Worm (Caenorhabditis elegans): Measurements from ENCODE around the gene C06A1.6.

C06A1.6 gene

DNA sequence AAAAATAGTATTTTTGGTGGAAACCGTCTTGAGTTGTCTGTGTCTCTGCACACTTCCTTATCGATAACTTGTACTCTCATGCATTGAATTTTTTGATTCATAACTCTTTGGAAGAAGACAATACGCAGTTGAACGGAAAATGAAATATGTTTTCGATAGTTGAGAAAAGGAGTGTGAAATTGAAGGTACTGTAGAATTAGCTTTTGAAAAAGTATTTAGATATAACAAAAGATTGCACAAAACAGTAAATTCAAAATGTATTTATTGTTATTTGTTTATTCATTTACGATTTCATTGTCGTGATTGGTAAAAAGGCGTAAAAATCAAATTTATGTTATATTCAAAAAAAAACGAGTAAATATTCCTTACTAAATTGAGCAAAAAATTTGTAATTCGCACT is 32.0 kb upstream of the C06A1.6 start, which contains the start of gene C14A4.7:
Gene C14A4.7, minus strand, starts transcription at position 101 of the 400 bp plus-strand sequence.
- TF ChIP-seq ceh-27 (GFP tag; optimal IDR thresholded peaks at IDR 0.05) (no peak), lin-35 (GFP tag; optimal IDR thresholded peaks at IDR 0.05) (no peak), snpc-1.3 (tag; optimal IDR thresholded peaks at IDR 0.05; ENCODE audit: insufficient read depth) (no peak), aptf-2 (GFP tag; conservative IDR thresholded peaks at IDR 0.05) (no peak), chd-7 (tag; optimal IDR thresholded peaks at IDR 0.05) (no peak), let-607 (tag; optimal IDR thresholded peaks at IDR 0.05) (no peak), nhr-80 (tag; optimal IDR thresholded peaks at IDR 0.05) (peak; percentile 23)

DNA sequence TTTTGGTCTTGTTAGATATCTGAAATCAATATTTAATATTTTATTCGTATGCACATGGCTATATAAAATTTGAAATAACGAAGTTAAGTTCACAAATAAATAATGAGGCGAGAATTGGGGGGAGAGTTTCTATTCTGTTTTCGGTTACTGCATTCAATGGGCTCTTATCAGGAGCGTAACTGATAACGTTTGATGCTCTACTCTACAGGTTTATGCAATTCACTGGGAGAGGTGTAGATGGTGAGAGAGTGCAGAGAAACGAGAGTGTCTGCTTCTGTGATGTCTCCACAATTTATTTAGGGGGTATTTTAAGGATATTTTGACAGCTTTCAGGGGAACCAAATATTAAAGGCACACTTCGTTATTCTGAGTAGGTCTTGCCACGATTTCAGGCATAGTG is 30.3 kb upstream of the C06A1.6 start, which contains the start of gene C14A4.6:
Gene C14A4.6, minus strand, starts transcription at position 19 of the 400 bp plus-strand sequence.
- 0 out of 2 replicates have a peak, but pooled peaks have one; percentile 28 for TF ChIP-seq dox-1 (GFP tag; IDR thresholded peaks at IDR 0.05)
- peak; percentile 72 for TF ChIP-seq nhr-80 (tag; optimal IDR thresholded peaks at IDR 0.05)
- no peak for TF ChIP-seq K12H6.12 (tag; optimal IDR thresholded peaks at IDR 0.05)
- TF ChIP-seq ztf-26 (tag; optimal IDR thresholded peaks at IDR 0.05), result no peak
- TF ChIP-seq let-526 (GFP tag; IDR thresholded peaks at IDR 0.05), result no peak
- TF ChIP-seq Y53F4B.3 (GFP tag; IDR thresholded peaks at IDR 0.05), result no peak
- no peak for TF ChIP-seq egl-18 (GFP tag; IDR thresholded peaks at IDR 0.05)
- TF ChIP-seq lag-1 (GFP tag; IDR thresholded peaks at IDR 0.05), result no peak

DNA sequence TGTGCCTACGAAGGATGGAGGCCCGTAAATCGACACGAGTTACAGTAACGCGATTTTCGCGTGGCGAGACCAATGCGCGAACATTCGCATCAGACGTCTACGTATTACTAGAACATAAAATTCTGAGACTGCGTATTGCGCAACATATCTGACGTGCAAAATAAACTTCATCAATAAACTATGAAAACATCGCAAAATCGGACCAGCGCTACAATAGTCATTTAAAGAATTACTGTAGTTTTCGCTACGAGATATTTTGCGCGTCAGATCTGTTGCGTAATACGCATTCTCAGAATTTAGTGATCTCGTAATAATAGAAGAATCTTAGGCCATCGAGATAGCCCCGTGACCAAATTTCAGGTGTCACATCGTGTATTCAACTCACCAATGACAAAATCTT is 29.8 kb upstream of the C06A1.6 start:
- no peak for TF ChIP-seq aptf-3 (GFP tag; IDR thresholded peaks at IDR 0.05)
- no peak for TF ChIP-seq ceh-79 (tag; optimal IDR thresholded peaks at IDR 0.05)
- no peak for TF ChIP-seq Y53F4B.3 (GFP tag; IDR thresholded peaks at IDR 0.05)
- TF ChIP-seq madf-10 (tag; optimal IDR thresholded peaks at IDR 0.05), result no peak
- no peak for TF ChIP-seq ztf-6 (GFP tag; IDR thresholded peaks at IDR 0.05)
- TF ChIP-seq B0019.2 (GFP tag; conservative IDR thresholded peaks at IDR 0.05), result no peak
- no peak for TF ChIP-seq F37B4.10 (GFP tag; IDR thresholded peaks at IDR 0.05)
- TF ChIP-seq B0336.3 (GFP tag; IDR thresholded peaks at IDR 0.05), result no peak
- no peak for TF ChIP-seq Y79H2A.3 (GFP tag; conservative IDR thresholded peaks at IDR 0.05)
- no peak for TF ChIP-seq ceh-100 (GFP tag; IDR thresholded peaks at IDR 0.05)
- no peak for TF ChIP-seq atf-7 (tag; optimal IDR thresholded peaks at IDR 0.05)
- TF ChIP-seq mxl-1 (tag; optimal IDR thresholded peaks at IDR 0.05), result no peak
- TF ChIP-seq xnd-1 (tag; optimal IDR thresholded peaks at IDR 0.05), result no peak
- TF ChIP-seq snpc-1.1 (tag; optimal IDR thresholded peaks at IDR 0.05; ENCODE audit: insufficient read depth), result no peak
- no peak for TF ChIP-seq lir-1 (GFP tag; conservative IDR thresholded peaks at IDR 0.05)
- no peak for TF ChIP-seq F55B11.4 (tag; optimal IDR thresholded peaks at IDR 0.05; ENCODE audit: borderline replicate concordance, insufficient read depth)
- TF ChIP-seq gei-17 (GFP tag; optimal IDR thresholded peaks at IDR 0.05), result no peak
- TF ChIP-seq die-1 (tag; optimal IDR thresholded peaks at IDR 0.05), result no peak
- no peak for TF ChIP-seq hlh-26 (GFP tag; conservative IDR thresholded peaks at IDR 0.05)
- no peak for TF ChIP-seq mes-4 (tag; optimal IDR thresholded peaks at IDR 0.05)

DNA sequence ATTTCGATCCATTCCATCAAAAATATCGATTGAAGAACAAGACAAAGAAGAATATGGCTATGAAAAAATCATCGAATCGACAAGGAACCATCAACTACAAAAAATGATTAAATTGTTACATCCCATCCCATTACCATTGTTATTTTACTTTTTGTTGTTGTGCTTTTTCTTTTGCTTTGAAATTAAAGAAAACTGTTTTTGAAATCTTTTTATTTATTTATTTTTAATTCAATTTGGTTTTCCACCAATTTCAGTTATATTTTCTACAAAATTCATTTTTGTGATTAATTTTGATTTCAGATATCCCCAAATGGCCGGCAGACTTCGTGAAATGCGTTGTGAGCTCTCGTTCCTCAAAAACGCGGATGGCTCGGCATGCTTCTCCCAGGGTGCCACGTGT is 28.0 kb upstream of the C06A1.6 start, which contains the start of gene crn-5:
Gene crn-5, plus strand, starts transcription at position 301 of the 400 bp plus-strand sequence.
- TF ChIP-seq zim-3 (tag; optimal IDR thresholded peaks at IDR 0.05) (no peak), cebp-1 (GFP tag; IDR thresholded peaks at IDR 0.05) (no peak), cebp-1 (tag; optimal IDR thresholded peaks at IDR 0.05) (no peak), gei-17 (GFP tag; optimal IDR thresholded peaks at IDR 0.05) (no peak), mel-28 (tag; optimal IDR thresholded peaks at IDR 0.05; ENCODE audit: borderline replicate concordance) (no peak)

All from whole organism, young adult.